Worm (Caenorhabditis elegans) whole organism, L1 larva: ENCODE data around the gene prx-2.

Source experiments
- C34B4.2 ChIP-seq: sonication (generic microtip); optimal IDR thresholded peaks from 2 replicates; lab custom pipeline; 2017; ENCODE audit warnings: mild to moderate bottlenecking, missing genetic modification characterization, missing compliant biosample characterization
- Y116A8C.19 ChIP-seq: sonication (generic microtip); optimal IDR thresholded peaks from 2 replicates; lab custom pipeline; 2016; ENCODE audit warnings: missing compliant biosample characterization, missing genetic modification characterization, borderline replicate concordance
- aha-1 ChIP-seq: fragments of 150-350 bp; optimal IDR thresholded peaks from 2 replicates; lab custom pipeline; 2014; ENCODE audit warnings: missing biosample characterization, missing genetic modification characterization
- aly-2 ChIP-seq: fragments of 150-350 bp; optimal IDR thresholded peaks from 2 replicates; lab custom pipeline; 2014; ENCODE audit warnings: missing biosample characterization, missing genetic modification characterization
- ceh-63 ChIP-seq: fragments of 200-800 bp; sonication (Bioruptor generic); optimal IDR thresholded peaks from 2 replicates; lab custom pipeline; 2018; ENCODE audit warnings: mild to moderate bottlenecking, missing genetic modification characterization, missing compliant biosample characterization
- ceh-8 ChIP-seq: fragments of 200-800 bp; sonication (Bioruptor generic); optimal IDR thresholded peaks from 2 replicates; lab custom pipeline; 2018; ENCODE audit warnings: mild to moderate bottlenecking, missing genetic modification characterization, moderate library complexity, missing compliant biosample characterization
- ceh-82 ChIP-seq, 3 experiments: fragments of 150-350 bp in 1 of 3; sonication (generic microtip) in 2 of 3; optimal IDR thresholded peaks; 2 replicates each; lab custom pipeline; 2014 to 2017; ENCODE audit warnings: missing biosample characterization in 3 of 3, missing genetic modification characterization in 3 of 3
- ceh-88 ChIP-seq: fragments of 200-800 bp; sonication (Bioruptor generic); IDR thresholded peaks from 2 replicates; pipeline ENCODE4 v1.3.6; 2022; ENCODE audit warnings: missing genetic modification characterization, missing compliant biosample characterization
- ceh-90 ChIP-seq: sonication (generic microtip); optimal IDR thresholded peaks from 2 replicates; lab custom pipeline; 2016; ENCODE audit warnings: missing genetic modification characterization, missing compliant biosample characterization
- dsc-1 ChIP-seq: sonication (generic microtip); optimal IDR thresholded peaks from 2 replicates; lab custom pipeline; 2016; ENCODE audit warnings: mild to moderate bottlenecking, missing genetic modification characterization, missing compliant biosample characterization
- efl-1 ChIP-seq, 4 experiments: fragments of 150-350 bp; optimal IDR thresholded peaks in 3 of 4; peaks in 1 of 4; 1 replicate in 1 of 4; 2 replicates in 3 of 4; lab custom pipeline; 2014; ENCODE audit warnings: missing biosample characterization in 2 of 4, missing genetic modification characterization in 2 of 4, missing genetic modification reagents in 2 of 4
- egl-13 ChIP-seq: sonication (generic microtip); optimal IDR thresholded peaks from 2 replicates; lab custom pipeline; 2016; ENCODE audit warnings: missing genotype, missing genetic modification reagents, missing genetic modification characterization, missing compliant biosample characterization
- egl-27 ChIP-seq, 2 experiments: fragments of 150-350 bp in 1 of 2; sonication (generic microtip); optimal IDR thresholded peaks; 3 replicates each; lab custom pipeline; 2017 to 2018; ENCODE audit warnings: missing biosample characterization in 2 of 2, missing genetic modification characterization in 2 of 2, missing genetic modification reagents in 2 of 2
- elt-2 ChIP-seq: sonication (generic microtip); optimal IDR thresholded peaks from 2 replicates; lab custom pipeline; 2016; ENCODE audit warnings: missing genetic modification characterization, mild to moderate bottlenecking, inconsistent platforms, missing compliant biosample characterization, missing genetic modification reagents
- ets-5 ChIP-seq: fragments of 200-800 bp; sonication (Bioruptor generic); IDR thresholded peaks from 2 replicates; pipeline ENCODE4 v1.3.6; 2022; ENCODE audit warnings: missing genetic modification characterization, missing compliant biosample characterization
- fkh-10 ChIP-seq: sonication (generic microtip); optimal IDR thresholded peaks from 2 replicates; lab custom pipeline; 2017; ENCODE audit warnings: missing biosample characterization, missing genetic modification reagents, missing genetic modification characterization
- fkh-4 ChIP-seq: sonication (generic microtip); optimal IDR thresholded peaks from 2 replicates; lab custom pipeline; 2016; ENCODE audit warnings: missing compliant biosample characterization, missing genetic modification characterization, borderline replicate concordance
- fos-1 ChIP-seq: fragments of 150-350 bp; optimal IDR thresholded peaks from 2 replicates; lab custom pipeline; 2014; ENCODE audit warnings: missing biosample characterization, missing genetic modification characterization
- hlh-4 ChIP-seq: sonication (generic microtip); optimal IDR thresholded peaks from 2 replicates; lab custom pipeline; 2016; ENCODE audit warnings: mild to moderate bottlenecking, missing genetic modification characterization, missing compliant biosample characterization
- irx-1 ChIP-seq: sonication (generic microtip); optimal IDR thresholded peaks from 2 replicates; lab custom pipeline; 2016; ENCODE audit warnings: missing genetic modification characterization, missing compliant biosample characterization
- isw-1 ChIP-seq: fragments of 200-800 bp; sonication (Bioruptor generic); IDR thresholded peaks from 2 replicates; pipeline ENCODE4 v1.3.6; 2022; ENCODE audit warnings: missing genetic modification characterization, missing compliant biosample characterization
- jun-1 ChIP-seq: fragments of 150-350 bp; optimal IDR thresholded peaks from 2 replicates; lab custom pipeline; 2014; ENCODE audit warnings: missing biosample characterization, missing genetic modification reagents, missing genetic modification characterization
- lin-13 ChIP-seq: fragments of 150-350 bp; optimal IDR thresholded peaks from 2 replicates; lab custom pipeline; 2014; ENCODE audit warnings: missing biosample characterization, missing genetic modification reagents, missing genetic modification characterization
- lin-15B ChIP-seq: fragments of 150-350 bp; sonication (generic microtip); optimal IDR thresholded peaks from 3 replicates; lab custom pipeline; 2014; ENCODE audit warnings: missing biosample characterization, missing genetic modification characterization
- lin-39 ChIP-seq: fragments of 150-350 bp; optimal IDR thresholded peaks from 2 replicates; lab custom pipeline; 2014; ENCODE audit warnings: missing biosample characterization, missing genetic modification reagents, missing genetic modification characterization
- mef-2 ChIP-seq: fragments of 150-350 bp; optimal IDR thresholded peaks from 2 replicates; lab custom pipeline; 2014; ENCODE audit warnings: missing biosample characterization, missing genetic modification characterization
- mep-1 ChIP-seq: fragments of 150-350 bp; optimal IDR thresholded peaks from 2 replicates; lab custom pipeline; 2014; ENCODE audit warnings: missing biosample characterization, missing genetic modification characterization
- nhr-12 ChIP-seq: sonication (generic microtip); optimal IDR thresholded peaks from 2 replicates; lab custom pipeline; 2017; ENCODE audit warnings: missing biosample characterization, missing genetic modification characterization
- nhr-20 ChIP-seq: sonication (generic microtip); optimal IDR thresholded peaks from 2 replicates; lab custom pipeline; 2016; ENCODE audit warnings: mild to moderate bottlenecking, missing genetic modification characterization, missing compliant biosample characterization
- nhr-28 ChIP-seq: fragments of 150-350 bp; optimal IDR thresholded peaks from 2 replicates; lab custom pipeline; 2014; ENCODE audit warnings: missing biosample characterization, missing genetic modification characterization
- nhr-71 ChIP-seq: sonication (generic microtip); optimal IDR thresholded peaks from 2 replicates; lab custom pipeline; 2016; ENCODE audit warnings: mild to moderate bottlenecking, missing genetic modification characterization, moderate library complexity, missing compliant biosample characterization
- nhr-76 ChIP-seq: sonication (generic microtip); optimal IDR thresholded peaks from 2 replicates; lab custom pipeline; 2017; ENCODE audit warnings: missing biosample characterization, missing genetic modification characterization
- nhr-77 ChIP-seq: fragments of 150-350 bp; optimal IDR thresholded peaks from 2 replicates; lab custom pipeline; 2014; ENCODE audit warnings: missing biosample characterization, missing genetic modification characterization
- nhr-84 ChIP-seq: sonication (generic microtip); optimal IDR thresholded peaks from 2 replicates; lab custom pipeline; 2017; ENCODE audit warnings: missing biosample characterization, missing genetic modification characterization
- pax-3 ChIP-seq: fragments of 200-800 bp; sonication (Bioruptor generic); optimal IDR thresholded peaks from 2 replicates; lab custom pipeline; 2018; ENCODE audit warnings: mild to moderate bottlenecking, missing genetic modification characterization, moderate library complexity, missing compliant biosample characterization
- skn-1 ChIP-seq: fragments of 150-350 bp; optimal IDR thresholded peaks from 2 replicates; lab custom pipeline; 2014; ENCODE audit warnings: missing biosample characterization, missing genetic modification characterization
- snu-23 ChIP-seq: sonication (generic microtip); optimal IDR thresholded peaks from 2 replicates; lab custom pipeline; 2016; ENCODE audit warnings: missing genetic modification characterization, missing compliant biosample characterization
- swsn-7 ChIP-seq: sonication (generic microtip); optimal IDR thresholded peaks from 2 replicates; lab custom pipeline; 2016; ENCODE audit warnings: missing genetic modification characterization, missing compliant biosample characterization
- tlp-1 ChIP-seq: fragments of 150-350 bp; optimal IDR thresholded peaks from 2 replicates; lab custom pipeline; 2014; ENCODE audit warnings: missing biosample characterization, missing genetic modification characterization
- unc-130 ChIP-seq: fragments of 150-350 bp; optimal IDR thresholded peaks from 2 replicates; lab custom pipeline; 2017; ENCODE audit warnings: missing biosample characterization, missing genetic modification characterization, inconsistent platforms
- unc-30 ChIP-seq: sonication (generic microtip); optimal IDR thresholded peaks from 2 replicates; lab custom pipeline; 2017; ENCODE audit warnings: missing biosample characterization, missing genetic modification characterization
- unc-86 ChIP-seq: sonication (generic microtip); optimal IDR thresholded peaks from 2 replicates; lab custom pipeline; 2016; ENCODE audit warnings: missing genetic modification characterization, missing compliant biosample characterization
- unc-98 ChIP-seq: fragments of 200-800 bp; sonication (Bioruptor generic); IDR thresholded peaks from 2 replicates; pipeline ENCODE4 v1.3.6; 2022; ENCODE audit warnings: missing genetic modification characterization, missing compliant biosample characterization
- xbp-1 ChIP-seq: sonication (generic microtip); optimal IDR thresholded peaks from 2 replicates; lab custom pipeline; 2016; ENCODE audit warnings: missing genetic modification characterization, missing compliant biosample characterization
- zag-1 ChIP-seq: fragments of 150-350 bp; optimal IDR thresholded peaks from 2 replicates; lab custom pipeline; 2014; ENCODE audit warnings: missing biosample characterization, missing genetic modification characterization
- zip-4 ChIP-seq: fragments of 200-800 bp; sonication (Bioruptor generic); optimal IDR thresholded peaks from 2 replicates; lab custom pipeline; 2018; ENCODE audit warnings: mild to moderate bottlenecking, missing genetic modification characterization, moderate library complexity, missing compliant biosample characterization
- ztf-11 ChIP-seq, 2 experiments: sonication (generic microtip); optimal IDR thresholded peaks; 2 replicates each; lab custom pipeline; 2016 to 2017; ENCODE audit warnings: missing genetic modification characterization in 2 of 2, missing biosample characterization in 1 of 2, missing compliant biosample characterization in 1 of 2
- ztf-4 ChIP-seq: fragments of 150-350 bp; optimal IDR thresholded peaks from 2 replicates; lab custom pipeline; 2014; ENCODE audit warnings: missing biosample characterization, missing genetic modification characterization

Gene prx-2

ce11 chrIV:11594191-11594673, 49.7 kb upstream of the prx-2 start, which contains the start of gene mig-38 (continued):
- TF ChIP-seq nhr-77 (tag; lab: Kevin White, UChicago) = peak; percentile 28
- no peak for TF ChIP-seq lin-39 (tag; lab: Kevin White, UChicago)
- TF ChIP-seq nhr-12 = no peak
- TF ChIP-seq nhr-71 (tag; lab: Kevin White, UChicago) = peak; percentile 70
- no peak for TF ChIP-seq tlp-1 (tag; lab: Kevin White, UChicago)
- TF ChIP-seq unc-86 (tag; lab: Kevin White, UChicago) = peak; percentile 44
- no peak for TF ChIP-seq lin-13 (GFP tag; lab: Kevin White, UChicago)
- TF ChIP-seq fkh-4 = no peak
- no peak for TF ChIP-seq irx-1 (tag; lab: Kevin White, UChicago)
- no peak for TF ChIP-seq jun-1
- TF ChIP-seq fos-1 (tag; lab: Kevin White, UChicago) = no peak
- TF ChIP-seq nhr-28 (tag; lab: Kevin White, UChicago) = no peak
- TF ChIP-seq ztf-4 (tag; lab: Kevin White, UChicago) = no peak
- peak; percentile 19 for TF ChIP-seq aly-2
- TF ChIP-seq Y116A8C.19 (tag; lab: Kevin White, UChicago) = no peak
- TF ChIP-seq xbp-1 (tag; lab: Kevin White, UChicago) = peak; percentile 6
- TF ChIP-seq isw-1 (GFP tag; lab: Robert Waterston, UW) = 0 out of 2 replicates have a peak, but pooled peaks have one; percentile 1
- TF ChIP-seq ceh-63 = no peak
- no peak for TF ChIP-seq ceh-8 (GFP tag; lab: Kevin White, UChicago)
- TF ChIP-seq mef-2 (tag; lab: Kevin White, UChicago) = no peak
- TF ChIP-seq aha-1 (tag; lab: Kevin White, UChicago) = no peak
- no peak for TF ChIP-seq unc-130 (tag; lab: Kevin White, UChicago)
- peak; percentile 39 for TF ChIP-seq swsn-7 (tag; lab: Kevin White, UChicago)
- peak in 1 of 2 experiments; percentile 24 for TF ChIP-seq efl-1 (optimal IDR thresholded peaks at IDR 0.05; lab: Kevin White, UChicago)
- no peak for TF ChIP-seq efl-1 (GFP tag; optimal IDR thresholded peaks at IDR 0.05 in 1 of 2; lab: Kevin White, UChicago)
- TF ChIP-seq egl-27 (tag; optimal IDR thresholded peaks at IDR 0.05; lab: Kevin White, UChicago) = no peak
- TF ChIP-seq ceh-88 (GFP tag; lab: Robert Waterston, UW) = no peak
- no peak for TF ChIP-seq unc-30 (tag; lab: Kevin White, UChicago)
- TF ChIP-seq snu-23 (GFP tag; lab: Kevin White, UChicago) = peak; percentile 51
- no peak for TF ChIP-seq hlh-4
- TF ChIP-seq skn-1 = peak; percentile 13
- TF ChIP-seq ets-5 (GFP tag; lab: Robert Waterston, UW) = no peak
- TF ChIP-seq C34B4.2 (tag; lab: Kevin White, UChicago) = no peak
- TF ChIP-seq nhr-76 = no peak
- peak in 1 of 2 experiments; percentile 14 for TF ChIP-seq ztf-11 (tag; optimal IDR thresholded peaks at IDR 0.05; lab: Kevin White, UChicago)
- TF ChIP-seq dsc-1 (tag; lab: Kevin White, UChicago) = peak; percentile 29
- TF ChIP-seq mep-1 (tag; lab: Kevin White, UChicago) = peak; percentile 46
- TF ChIP-seq unc-98 = no peak
- no peak for TF ChIP-seq ceh-90 (tag; lab: Kevin White, UChicago)
- TF ChIP-seq ceh-82 (tag; optimal IDR thresholded peaks at IDR 0.05; lab: Kevin White, UChicago) = peak; percentile 8 to 63 (median 33)
- TF ChIP-seq zip-4 (GFP tag; lab: Kevin White, UChicago) = no peak
- TF ChIP-seq, all 84 proteins: peak for 36

ce11 chrIV:11597079-11597478, 46.9 kb upstream of the prx-2 start:
- no peak for TF ChIP-seq ceh-63
- TF ChIP-seq zag-1 = no peak
- TF ChIP-seq pax-3 (tag; lab: Kevin White, UChicago) = no peak
- no peak for TF ChIP-seq nhr-71 (tag; lab: Kevin White, UChicago)
- no peak for TF ChIP-seq elt-2 (tag; lab: Kevin White, UChicago)
- TF ChIP-seq nhr-20 = no peak
- no peak for TF ChIP-seq egl-27 (tag; optimal IDR thresholded peaks at IDR 0.05; lab: Kevin White, UChicago)
- no peak for TF ChIP-seq nhr-28 (tag; lab: Kevin White, UChicago)
- TF ChIP-seq fkh-10 (GFP tag; lab: Kevin White, UChicago) = no peak
- no peak for TF ChIP-seq nhr-84 (tag; lab: Kevin White, UChicago)
- TF ChIP-seq egl-13 (tag; lab: Kevin White, UChicago) = no peak
- no peak for TF ChIP-seq fkh-4
- TF ChIP-seq lin-15B = no peak
- no peak for TF ChIP-seq jun-1
- no peak for TF ChIP-seq xbp-1 (tag; lab: Kevin White, UChicago)
- no peak for TF ChIP-seq nhr-77 (tag; lab: Kevin White, UChicago)
- no peak for TF ChIP-seq ztf-11 (tag; optimal IDR thresholded peaks at IDR 0.05; lab: Kevin White, UChicago)
- TF ChIP-seq unc-130 (tag; lab: Kevin White, UChicago) = no peak
